Fruit fly (Drosophila melanogaster) whole organism, prepupa: Measurements from ENCODE around the gene CG11382.

ENCODE experiments used
- Blimp-1 ChIP-seq: fragments of 200-800 bp; sonication (Bioruptor generic); optimal IDR thresholded peaks from 3 replicates; lab custom pipeline; 2017; ENCODE audit warnings: missing biosample characterization, missing genetic modification characterization, mild to moderate bottlenecking, moderate library complexity, missing genetic modification reagents
- CG10669 ChIP-seq: fragments of 200-800 bp; sonication (Bioruptor generic); optimal IDR thresholded peaks from 3 replicates; lab custom pipeline; 2018; ENCODE audit warnings: missing biosample characterization, mild to moderate bottlenecking, missing genetic modification characterization, moderate library complexity
- CG11294 ChIP-seq: fragments of 200-800 bp; sonication (Bioruptor generic); IDR thresholded peaks from 2 replicates; pipeline ENCODE4 v1.3.6; 2022; ENCODE audit warnings: missing biosample characterization, missing genetic modification characterization
- CG11762 ChIP-seq: fragments of 200-800 bp; sonication (Bioruptor generic); optimal IDR thresholded peaks from 3 replicates; lab custom pipeline; 2016; ENCODE audit warnings: missing biosample characterization, missing genetic modification characterization; ENCODE audit not compliant: insufficient read depth
- CG11902 ChIP-seq: fragments of 200-800 bp; sonication (Bioruptor generic); optimal IDR thresholded peaks from 3 replicates; lab custom pipeline; 2016; ENCODE audit warnings: missing biosample characterization, missing genetic modification characterization
- CG15336 ChIP-seq: fragments of 200-800 bp; sonication (Bioruptor generic); IDR thresholded peaks from 2 replicates; pipeline ENCODE4 v1.3.6; 2022; ENCODE audit warnings: missing biosample characterization, missing genetic modification characterization
- CG1621 ChIP-seq: fragments of 200-800 bp; sonication (Bioruptor generic); optimal IDR thresholded peaks from 3 replicates; lab custom pipeline; 2018; ENCODE audit warnings: missing biosample characterization, mild to moderate bottlenecking, missing genetic modification characterization
- CG16779 ChIP-seq: fragments of 200-800 bp; sonication (Bioruptor generic); optimal IDR thresholded peaks from 3 replicates; lab custom pipeline; 2017; ENCODE audit warnings: missing biosample characterization, mild to moderate bottlenecking, missing genetic modification characterization
- CG3032 ChIP-seq: fragments of 200-800 bp; optimal IDR thresholded peaks from 2 replicates; lab custom pipeline; 2019; ENCODE audit warnings: missing biosample characterization, mild to moderate bottlenecking, missing genetic modification characterization, moderate library complexity
- CG34406 ChIP-seq: fragments of 200-800 bp; sonication (Bioruptor generic); optimal IDR thresholded peaks from 3 replicates; lab custom pipeline; 2016; ENCODE audit warnings: missing biosample characterization, missing genetic modification characterization
- CG3919 ChIP-seq: fragments of 200-800 bp; sonication (Bioruptor generic); optimal IDR thresholded peaks from 3 replicates; lab custom pipeline; 2016; ENCODE audit warnings: missing biosample characterization, missing genetic modification characterization
- CG4318 ChIP-seq: fragments of 200-800 bp; sonication (Bioruptor generic); optimal IDR thresholded peaks from 3 replicates; lab custom pipeline; 2017; ENCODE audit warnings: missing biosample characterization, mild to moderate bottlenecking, missing genetic modification characterization
- CG6163 ChIP-seq: fragments of 200-800 bp; sonication (Bioruptor generic); IDR thresholded peaks from 3 replicates; pipeline ENCODE4 v1.3.6; 2022; ENCODE audit warnings: missing biosample characterization, missing genetic modification characterization
- CG6276 ChIP-seq: fragments of 200-800 bp; sonication (Bioruptor generic); optimal IDR thresholded peaks from 2 replicates; lab custom pipeline; 2017; ENCODE audit warnings: missing biosample characterization, mild to moderate bottlenecking, missing genetic modification characterization
- CG6792 ChIP-seq: fragments of 200-800 bp; sonication (Bioruptor generic); optimal IDR thresholded peaks from 3 replicates; lab custom pipeline; 2016; ENCODE audit warnings: missing biosample characterization, missing genetic modification characterization
- CG6808 ChIP-seq: fragments of 200-800 bp; sonication (Bioruptor generic); optimal IDR thresholded peaks from 3 replicates; lab custom pipeline; 2017; ENCODE audit warnings: missing biosample characterization, missing genetic modification characterization, mild to moderate bottlenecking, moderate library complexity, missing genetic modification reagents
- CG6854 ChIP-seq: fragments of 200-800 bp; sonication (Bioruptor generic); optimal IDR thresholded peaks from 2 replicates; lab custom pipeline; 2017; ENCODE audit warnings: missing biosample characterization, mild to moderate bottlenecking, missing genetic modification characterization
- CG7368 ChIP-seq: fragments of 200-800 bp; sonication (Bioruptor generic); optimal IDR thresholded peaks from 3 replicates; lab custom pipeline; 2016; ENCODE audit warnings: missing biosample characterization, missing genetic modification characterization
- CG8119 ChIP-seq: fragments of 200-800 bp; sonication (Bioruptor generic); IDR thresholded peaks from 3 replicates; pipeline ENCODE4 v1.3.6; 2022; ENCODE audit warnings: missing biosample characterization, missing genetic modification characterization
- CG8319 ChIP-seq: fragments of 200-800 bp; sonication (Bioruptor generic); optimal IDR thresholded peaks from 3 replicates; lab custom pipeline; 2016; ENCODE audit warnings: missing biosample characterization, missing genetic modification characterization
- CG8632 ChIP-seq: fragments of 200-800 bp; sonication (Bioruptor generic); optimal IDR thresholded peaks from 3 replicates; lab custom pipeline; 2016; ENCODE audit warnings: missing biosample characterization, missing genetic modification characterization
- CG9139 ChIP-seq: fragments of 200-800 bp; sonication (Bioruptor generic); optimal IDR thresholded peaks from 3 replicates; lab custom pipeline; 2017; ENCODE audit warnings: missing biosample characterization, mild to moderate bottlenecking, missing genetic modification characterization
- Eip75B ChIP-seq: fragments of 200-800 bp; sonication (Bioruptor generic); optimal IDR thresholded peaks from 3 replicates; lab custom pipeline; 2016; ENCODE audit warnings: missing biosample characterization, missing genetic modification characterization
- Eip78C ChIP-seq: fragments of 200-800 bp; sonication (Bioruptor generic); peaks from one replicate; lab custom pipeline; 2016; ENCODE audit warnings: missing biosample characterization, missing genetic modification characterization
- Eip93F ChIP-seq: fragments of 200-800 bp; sonication (Bioruptor generic); optimal IDR thresholded peaks from 2 replicates; lab custom pipeline; 2016; ENCODE audit warnings: missing biosample characterization, mild to moderate bottlenecking, missing genetic modification characterization
- Ets21C ChIP-seq: fragments of 200-800 bp; sonication (Bioruptor generic); optimal IDR thresholded peaks from 3 replicates; lab custom pipeline; 2016; ENCODE audit warnings: missing biosample characterization, missing genetic modification characterization
- Ets96B ChIP-seq: fragments of 200-800 bp; optimal IDR thresholded peaks from 2 replicates; lab custom pipeline; 2019; ENCODE audit warnings: missing biosample characterization, mild to moderate bottlenecking, missing genetic modification characterization, moderate library complexity
- Hr38 ChIP-seq: sonication (Bioruptor generic); optimal IDR thresholded peaks from 2 replicates; lab custom pipeline; 2016; ENCODE audit warnings: missing biosample characterization, missing genetic modification characterization
- Hr39 ChIP-seq: fragments of 200-800 bp; sonication (Bioruptor generic); optimal IDR thresholded peaks from 2 replicates; lab custom pipeline; 2016; ENCODE audit warnings: missing biosample characterization, missing genetic modification characterization
- Hr4 ChIP-seq: fragments of 200-800 bp; sonication (Bioruptor generic); optimal IDR thresholded peaks from 3 replicates; lab custom pipeline; 2016; ENCODE audit warnings: missing biosample characterization, missing genetic modification characterization
- Met ChIP-seq: fragments of 200-800 bp; sonication (Bioruptor generic); optimal IDR thresholded peaks from 3 replicates; lab custom pipeline; 2016; ENCODE audit warnings: missing biosample characterization, missing genetic modification characterization
- OdsH ChIP-seq: fragments of 200-800 bp; sonication (Bioruptor generic); optimal IDR thresholded peaks from 3 replicates; lab custom pipeline; 2016; ENCODE audit warnings: missing biosample characterization, missing genetic modification characterization
- Smox ChIP-seq: fragments of 200-800 bp; sonication (Bioruptor generic); optimal IDR thresholded peaks from 3 replicates; lab custom pipeline; 2016; ENCODE audit warnings: missing biosample characterization, missing genetic modification characterization
- Sox102F ChIP-seq: fragments of 200-800 bp; sonication (Bioruptor generic); optimal IDR thresholded peaks from 2 replicates; lab custom pipeline; 2016; ENCODE audit warnings: missing biosample characterization, mild to moderate bottlenecking, missing genetic modification characterization
- Sox14 ChIP-seq: fragments of 200-800 bp; sonication (Bioruptor generic); optimal IDR thresholded peaks from 3 replicates; lab custom pipeline; 2016; ENCODE audit warnings: missing biosample characterization, missing genetic modification characterization
- Sox15 ChIP-seq: fragments of 200-800 bp; sonication (Bioruptor generic); optimal IDR thresholded peaks from 3 replicates; lab custom pipeline; 2016; ENCODE audit warnings: missing biosample characterization, missing genetic modification characterization
- acj6 ChIP-seq: fragments of 200-800 bp; sonication (Bioruptor generic); optimal IDR thresholded peaks from 3 replicates; lab custom pipeline; 2016; ENCODE audit warnings: missing biosample characterization, missing genetic modification characterization
- cyc ChIP-seq: fragments of 200-800 bp; sonication (Bioruptor generic); optimal IDR thresholded peaks from 3 replicates; lab custom pipeline; 2016; ENCODE audit warnings: missing biosample characterization, missing genetic modification characterization
- dac ChIP-seq: fragments of 200-800 bp; sonication (Bioruptor generic); optimal IDR thresholded peaks from 2 replicates; lab custom pipeline; 2017; ENCODE audit warnings: missing biosample characterization, mild to moderate bottlenecking, missing genetic modification characterization
- dsx ChIP-seq: fragments of 200-800 bp; optimal IDR thresholded peaks from 3 replicates; lab custom pipeline; 2019; ENCODE audit warnings: missing biosample characterization, mild to moderate bottlenecking, missing genetic modification characterization, moderate library complexity; ENCODE audit not compliant: poor library complexity, severe bottlenecking
- eg ChIP-seq: fragments of 200-800 bp; sonication (Bioruptor generic); IDR thresholded peaks from 3 replicates; pipeline ENCODE4 v1.3.6; 2022; ENCODE audit warnings: missing biosample characterization, missing genetic modification characterization
- esn ChIP-seq: fragments of 200-800 bp; sonication (Bioruptor generic); optimal IDR thresholded peaks from 2 replicates; lab custom pipeline; 2016; ENCODE audit warnings: missing biosample characterization, mild to moderate bottlenecking, missing genetic modification characterization, moderate library complexity
- fd59A ChIP-seq: fragments of 200-800 bp; sonication (Bioruptor generic); optimal IDR thresholded peaks from 2 replicates; lab custom pipeline; 2017; ENCODE audit warnings: missing biosample characterization, mild to moderate bottlenecking, missing genetic modification characterization, missing genetic modification reagents
- fd85E ChIP-seq: fragments of 200-800 bp; sonication (Bioruptor generic); optimal IDR thresholded peaks from 3 replicates; lab custom pipeline; 2016; ENCODE audit warnings: missing biosample characterization, missing genetic modification characterization
- fkh ChIP-seq: fragments of 200-800 bp; sonication (Bioruptor generic); optimal IDR thresholded peaks from 3 replicates; lab custom pipeline; 2017; ENCODE audit warnings: missing biosample characterization, mild to moderate bottlenecking, missing genetic modification characterization, moderate library complexity
- lz ChIP-seq: fragments of 200-800 bp; sonication (Bioruptor generic); optimal IDR thresholded peaks from 3 replicates; lab custom pipeline; 2016; ENCODE audit warnings: missing biosample characterization, missing genetic modification characterization
- net ChIP-seq: fragments of 200-800 bp; sonication (Bioruptor generic); optimal IDR thresholded peaks from 3 replicates; lab custom pipeline; 2016; ENCODE audit warnings: missing biosample characterization, missing genetic modification characterization
- pdm3 ChIP-seq: fragments of 200-800 bp; sonication (Bioruptor generic); optimal IDR thresholded peaks from 3 replicates; lab custom pipeline; 2016; ENCODE audit warnings: missing biosample characterization, missing genetic modification characterization
- spab ChIP-seq: fragments of 200-800 bp; sonication (Bioruptor generic); optimal IDR thresholded peaks from 2 replicates; lab custom pipeline; 2017; ENCODE audit warnings: missing biosample characterization, mild to moderate bottlenecking, missing genetic modification characterization, missing genetic modification reagents
- ss ChIP-seq, 2 experiments: fragments of 200-800 bp; sonication (Bioruptor generic); optimal IDR thresholded peaks; 2 replicates in 1 of 2; 3 replicates in 1 of 2; lab custom pipeline; 2017 to 2018; ENCODE audit warnings: mild to moderate bottlenecking in 2 of 2, missing biosample characterization in 2 of 2, missing genetic modification characterization in 2 of 2, moderate library complexity in 1 of 2
- svp ChIP-seq: fragments of 200-800 bp; sonication (Bioruptor generic); peaks from one replicate; lab custom pipeline; 2016; ENCODE audit warnings: missing biosample characterization, missing genetic modification characterization
- topi ChIP-seq: fragments of 200-800 bp; sonication (Bioruptor generic); optimal IDR thresholded peaks from 3 replicates; lab custom pipeline; 2016; ENCODE audit warnings: missing biosample characterization, missing genetic modification characterization
- vri ChIP-seq: fragments of 200-800 bp; sonication (Bioruptor generic); optimal IDR thresholded peaks from 3 replicates; lab custom pipeline; 2016; ENCODE audit warnings: missing biosample characterization, mild to moderate bottlenecking, missing genetic modification characterization

The CG11382 gene

DNA sequence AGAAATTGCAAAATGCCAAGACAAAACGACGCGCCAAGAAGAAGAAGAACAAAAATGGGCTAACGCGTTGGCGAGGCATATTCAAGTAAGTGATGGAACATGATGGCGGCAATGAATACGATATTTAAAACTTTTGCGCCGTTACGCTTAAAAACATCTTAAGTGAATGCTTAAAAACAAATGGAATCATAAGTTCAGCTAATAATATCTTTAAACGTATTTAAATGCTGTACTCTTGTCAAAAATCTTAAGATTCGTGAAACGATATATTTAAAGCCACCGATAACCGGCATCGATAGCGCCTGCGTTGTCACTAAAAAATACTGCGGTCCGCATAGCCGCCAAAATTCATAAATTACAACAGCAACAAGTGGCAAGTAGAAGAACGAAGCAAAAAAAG is 30.1 kb downstream of the CG11382 start, which contains the start of gene CG11403:
Gene CG11403 (minus strand): TSS at position 53 of the 400 bp plus-strand sequence.
- TF ChIP-seq Eip75B (GFP tag; lab: Kevin White, UChicago), result no peak
- no peak for TF ChIP-seq OdsH (GFP tag; lab: Kevin White, UChicago)
- no peak for TF ChIP-seq dsx (GFP tag; lab: Kevin White, UChicago)
- TF ChIP-seq CG6163 (GFP tag; lab: Robert Waterston, UW), result no peak
- no peak for TF ChIP-seq Met (GFP tag; lab: Kevin White, UChicago)
- TF ChIP-seq CG6276 (GFP tag; lab: Kevin White, UChicago), result no peak
- TF ChIP-seq Blimp-1 (GFP tag; lab: Kevin White, UChicago), result no peak
- no peak for TF ChIP-seq Hr38 (GFP tag; lab: Kevin White, UChicago)
- no peak for TF ChIP-seq CG11902 (GFP tag; lab: Kevin White, UChicago)
- no peak for TF ChIP-seq Ets96B (tag; lab: Kevin White, UChicago)
- TF ChIP-seq Smox (GFP tag; lab: Kevin White, UChicago), result no peak
- TF ChIP-seq vri, result no peak
- no peak for TF ChIP-seq CG7368 (GFP tag; lab: Kevin White, UChicago)
- TF ChIP-seq CG6792, result no peak
- no peak for TF ChIP-seq CG3919 (GFP tag; lab: Kevin White, UChicago)
- no peak for TF ChIP-seq CG9139
- TF ChIP-seq ss (GFP tag; optimal IDR thresholded peaks at IDR 0.05; lab: Kevin White, UChicago), result no peak
- TF ChIP-seq Eip93F (GFP tag; lab: Kevin White, UChicago), result no peak
- TF ChIP-seq CG6808, result no peak
- TF ChIP-seq esn, result peak; percentile 31
- TF ChIP-seq CG6854 (GFP tag; lab: Kevin White, UChicago), result no peak
- TF ChIP-seq dac (GFP tag; lab: Kevin White, UChicago), result no peak
- peak; percentile 41 for TF ChIP-seq Eip78C (GFP tag; lab: Kevin White, UChicago)
- TF ChIP-seq CG16779, result no peak
- peak; percentile 19 for TF ChIP-seq Hr39
- no peak for TF ChIP-seq Sox15 (GFP tag; lab: Kevin White, UChicago)
- TF ChIP-seq eg (GFP tag; lab: Robert Waterston, UW), result no peak
- no peak for TF ChIP-seq Sox102F (GFP tag; lab: Kevin White, UChicago)
- no peak for TF ChIP-seq Hr4
- no peak for TF ChIP-seq spab (GFP tag; lab: Kevin White, UChicago)
- TF ChIP-seq CG8319 (GFP tag; lab: Kevin White, UChicago), result no peak
- TF ChIP-seq fkh (GFP tag; lab: Kevin White, UChicago), result no peak
- TF ChIP-seq CG8632 (GFP tag; lab: Kevin White, UChicago), result no peak
- TF ChIP-seq svp, result peak; percentile 46
- no peak for TF ChIP-seq CG8119 (GFP tag; lab: Robert Waterston, UW)
- TF ChIP-seq CG34406, result no peak
- no peak for TF ChIP-seq acj6 (GFP tag; lab: Kevin White, UChicago)
- TF ChIP-seq CG15336 (GFP tag; lab: Robert Waterston, UW), result no peak
- TF ChIP-seq cyc (GFP tag; lab: Kevin White, UChicago), result no peak
- no peak for TF ChIP-seq net
- peak; percentile 13 for TF ChIP-seq CG3032 (tag; lab: Kevin White, UChicago)
- TF ChIP-seq lz (GFP tag; lab: Kevin White, UChicago), result peak; percentile 1
- no peak for TF ChIP-seq CG1621 (tag; lab: Kevin White, UChicago)
- no peak for TF ChIP-seq CG10669 (GFP tag; lab: Kevin White, UChicago)
- no peak for TF ChIP-seq CG4318
- no peak for TF ChIP-seq CG11762 (GFP tag; lab: Kevin White, UChicago)
- peak; percentile 56 for TF ChIP-seq Sox14
- no peak for TF ChIP-seq topi (GFP tag; lab: Kevin White, UChicago)
- TF ChIP-seq fd85E (GFP tag; lab: Kevin White, UChicago), result no peak
- no peak for TF ChIP-seq pdm3 (GFP tag; lab: Kevin White, UChicago)
- TF ChIP-seq Ets21C (GFP tag; lab: Kevin White, UChicago), result peak; percentile 23
- no peak for TF ChIP-seq CG11294 (GFP tag; lab: Robert Waterston, UW)
- no peak for TF ChIP-seq fd59A (GFP tag; lab: Kevin White, UChicago)
